Fruit fly (Drosophila melanogaster) S2 (cell line): ENCODE measurements around the gene Polr2D.

Experiments
- CG8478 ChIP-seq: fragments of >200 bp; optimal IDR thresholded peaks from 2 replicates; lab custom pipeline; 2018
- CTCF ChIP-seq, 2 experiments: fragments of >200 bp; optimal IDR thresholded peaks; 2 replicates each; lab custom pipeline; 2018

dm6 chr3R:18267489-18267888 is 12.2 kb upstream of the Polr2D start, which contains the start of gene CG18599:
- TF ChIP-seq CTCF (optimal IDR thresholded peaks at IDR 0.05; lab: Kevin White, UChicago) (no peak), CG8478 (lab: Kevin White, UChicago) (no peak)
